Fruit fly (Drosophila melanogaster) whole organism, embryonic: Measurements from ENCODE around the gene Sdic1.
A peak's percentile ranks its signal among the peaks of the same experiment; 100 is the strongest.

Experiments used
- Aef1 ChIP-seq: fragments of 200-800 bp; sonication (Bioruptor generic); IDR thresholded peaks from 3 replicates; pipeline ENCODE4 v1.3.6; 2022; ENCODE audit warnings: missing biosample characterization, missing genetic modification characterization
- CG2202 ChIP-seq: fragments of 200-800 bp; sonication (Bioruptor generic); optimal IDR thresholded peaks from 2 replicates; lab custom pipeline; 2018; ENCODE audit warnings: missing biosample characterization, mild to moderate bottlenecking, missing genetic modification characterization
- CG8359 ChIP-seq: fragments of 200-800 bp; sonication (Bioruptor generic); optimal IDR thresholded peaks from 2 replicates; lab custom pipeline; 2017; ENCODE audit warnings: missing biosample characterization, mild to moderate bottlenecking, missing genetic modification characterization, borderline replicate concordance
- CG8478 ChIP-seq: fragments of >200 bp; optimal IDR thresholded peaks from 2 replicates; lab custom pipeline; 2018
- Drgx ChIP-seq: fragments of 200-800 bp; sonication (Bioruptor generic); IDR thresholded peaks from 2 replicates; pipeline ENCODE4 v1.3.6; 2022; ENCODE audit warnings: missing biosample characterization, missing genetic modification characterization
- fd96Cb ChIP-seq: fragments of 200-800 bp; sonication (Bioruptor generic); optimal IDR thresholded peaks from 2 replicates; lab custom pipeline; 2018; ENCODE audit warnings: missing biosample characterization, mild to moderate bottlenecking, missing genetic modification characterization, moderate library complexity
- fru ChIP-seq: fragments of >200 bp; optimal IDR thresholded peaks from 2 replicates; lab custom pipeline; 2017
- gfzf ChIP-seq: fragments of 200-800 bp; sonication (Bioruptor generic); optimal IDR thresholded peaks from 2 replicates; lab custom pipeline; 2016; ENCODE audit warnings: missing biosample characterization, mild to moderate bottlenecking, missing genetic modification characterization, moderate library complexity
- prd ChIP-seq, 3 experiments: fragments of >200 bp in 2 of 3; fragments of 200-800 bp in 1 of 3; sonication (Bioruptor generic) in 1 of 3; optimal IDR thresholded peaks in 2 of 3; IDR thresholded peaks in 1 of 3; 2 replicates in 2 of 3; 3 replicates in 1 of 3; pipeline versions ENCODE4 v1.3.6 to Lab custom; 2017 to 2022; ENCODE audit warnings: missing biosample characterization in 1 of 3, missing genetic modification characterization in 1 of 3
- usp ChIP-seq: fragments of >200 bp; optimal IDR thresholded peaks from 2 replicates; lab custom pipeline; 2017; ENCODE audit warnings: missing biosample characterization, missing genetic modification characterization

The Sdic1 gene

dm6 chrX:20130486-20130885 lies 48.0 kb downstream of the Sdic1 start:
- TF ChIP-seq Drgx (GFP tag; lab: Robert Waterston, UW) = peak; percentile 58
- TF ChIP-seq CG2202 (tag; lab: Kevin White, UChicago) = no peak
- TF ChIP-seq Aef1 (GFP tag; lab: Robert Waterston, UW) = no peak
- TF ChIP-seq prd (optimal IDR thresholded peaks at IDR 0.05; lab: Kevin White, UChicago) = no peak
- 0 out of 3 replicates have a peak, but pooled peaks have one; percentile 36 for TF ChIP-seq prd (GFP tag; IDR thresholded peaks at IDR 0.05; lab: Robert Waterston, UW)
- TF ChIP-seq fd96Cb = no peak

- TF ChIP-seq fru (lab: Kevin White, UChicago) (no peak), CG8359 (peak; percentile 78), CG8478 (lab: Kevin White, UChicago) (no peak), gfzf (GFP tag; lab: Kevin White, UChicago) (no peak), usp (GFP tag; lab: Kevin White, UChicago) (no peak)
Observed at dm6 chrX:20129554-20129953, 48.9 kb downstream of the Sdic1 start.
